Worm (Caenorhabditis elegans): ENCODE results near the gene C03A3.1.
A peak's percentile ranks its signal among the peaks of the same experiment; 100 is the strongest.

The C03A3.1 gene

ce11 chrX:11222597-11223218, 34.5 kb upstream of the C03A3.1 start, which contains the start of gene C34F6.9:
Gene C34F6.9 (minus strand): TSS chrX:11222647.
- TF ChIP-seq T26A5.8 (tag; optimal IDR thresholded peaks at IDR 0.05) (no peak), F22D6.2 (tag; optimal IDR thresholded peaks at IDR 0.05) (no peak), lir-1 (GFP tag; conservative IDR thresholded peaks at IDR 0.05) (no peak), snpc-3.4 (tag; optimal IDR thresholded peaks at IDR 0.05) (no peak), F49E8.2 (tag; optimal IDR thresholded peaks at IDR 0.05; ENCODE audit: insufficient read depth) (no peak), nhr-80 (tag; optimal IDR thresholded peaks at IDR 0.05) (no peak), die-1 (tag; optimal IDR thresholded peaks at IDR 0.05) (no peak), nhr-27 (tag; optimal IDR thresholded peaks at IDR 0.05) (no peak), aptf-2 (GFP tag; conservative IDR thresholded peaks at IDR 0.05) (no peak), lin-35 (GFP tag; optimal IDR thresholded peaks at IDR 0.05) (no peak), unc-130 (GFP tag; optimal IDR thresholded peaks at IDR 0.05) (no peak), Y67H2A.10 (GFP tag; conservative IDR thresholded peaks at IDR 0.05) (no peak), dox-1 (GFP tag; IDR thresholded peaks at IDR 0.05) (no peak), dpff-1 (tag; optimal IDR thresholded peaks at IDR 0.05) (no peak), sptf-2 (GFP tag; optimal IDR thresholded peaks at IDR 0.05) (no peak), nhr-179 (tag; optimal IDR thresholded peaks at IDR 0.05) (no peak), B0261.1 (tag; optimal IDR thresholded peaks at IDR 0.05) (no peak)

ce11 chrX:11226595-11226994, 30.6 kb upstream of the C03A3.1 start, which contains the start of gene C34F6.12:
Gene C34F6.12 (minus strand): TSS chrX:11226695.
- no peak for TF ChIP-seq aptf-3 (GFP tag; IDR thresholded peaks at IDR 0.05)
- TF ChIP-seq F57C9.4 (tag; optimal IDR thresholded peaks at IDR 0.05): no peak
- no peak for TF ChIP-seq ztf-28 (GFP tag; IDR thresholded peaks at IDR 0.05)
- no peak for TF ChIP-seq ceh-40 (GFP tag; IDR thresholded peaks at IDR 0.05)
- no peak for TF ChIP-seq attf-5 (GFP tag; optimal IDR thresholded peaks at IDR 0.05)
- no peak for TF ChIP-seq cebp-2 (GFP tag; IDR thresholded peaks at IDR 0.05)
- no peak for TF ChIP-seq sdz-38 (tag; optimal IDR thresholded peaks at IDR 0.05)
- TF ChIP-seq bed-1 (GFP tag; IDR thresholded peaks at IDR 0.05): no peak

- TF ChIP-seq B0336.3 (GFP tag; IDR thresholded peaks at IDR 0.05): no peak
- no peak for TF ChIP-seq snpc-4 (GFP tag; optimal IDR thresholded peaks at IDR 0.05)
- no peak for TF ChIP-seq snpc-4 (tag; optimal IDR thresholded peaks at IDR 0.05)
- TF ChIP-seq ceh-27 (GFP tag; optimal IDR thresholded peaks at IDR 0.05): peak; percentile 29
- peak; percentile 16 for TF ChIP-seq atf-7 (tag; optimal IDR thresholded peaks at IDR 0.05)
Observed at ce11 chrX:11240585-11241115, 16.5 kb upstream of the C03A3.1 start, which contains the start of gene C34F6.10. Gene C34F6.10 (minus strand): TSS chrX:11240635.

- TF ChIP-seq T26A5.8 (tag; optimal IDR thresholded peaks at IDR 0.05) (no peak), egrh-3 (GFP tag; IDR thresholded peaks at IDR 0.05) (no peak), lsl-1 (GFP tag; optimal IDR thresholded peaks at IDR 0.05) (no peak), ztf-3 (GFP tag; optimal IDR thresholded peaks at IDR 0.05) (no peak), pbrm-1 (GFP tag; IDR thresholded peaks at IDR 0.05) (no peak), lin-26 (GFP tag; IDR thresholded peaks at IDR 0.05) (no peak), nhr-120 (GFP tag; IDR thresholded peaks at IDR 0.05) (no peak), snpc-1.1 (tag; optimal IDR thresholded peaks at IDR 0.05; ENCODE audit: insufficient read depth) (no peak), ets-4 (GFP tag; optimal IDR thresholded peaks at IDR 0.05) (no peak), die-1 (tag; optimal IDR thresholded peaks at IDR 0.05) (no peak), tbx-9 (tag; optimal IDR thresholded peaks at IDR 0.05; ENCODE audit: borderline replicate concordance) (no peak), pha-4 (tag; optimal IDR thresholded peaks at IDR 0.05) (no peak), nhr-90 (tag; optimal IDR thresholded peaks at IDR 0.05) (no peak), snpc-3.4 (tag; optimal IDR thresholded peaks at IDR 0.05) (no peak), tbp1 (GFP tag; optimal IDR thresholded peaks at IDR 0.05) (no peak), chd-7 (tag; optimal IDR thresholded peaks at IDR 0.05) (no peak), mel-28 (tag; optimal IDR thresholded peaks at IDR 0.05; ENCODE audit: borderline replicate concordance) (no peak), attf-6 (GFP tag; IDR thresholded peaks at IDR 0.05) (no peak)
Observed at ce11 chrX:11241479-11241878, 15.7 kb upstream of the C03A3.1 start.

Measured in whole organism, young adult.